Worm (Caenorhabditis elegans) whole organism, L4 larva: ENCODE measurements around the gene adt-1.

Experiments used
- D1046.2 ChIP-seq: fragments of 200-800 bp; sonication (Bioruptor generic); IDR thresholded peaks from 2 replicates; pipeline ENCODE4 v1.3.6; 2022; ENCODE audit warnings: missing genetic modification characterization, missing compliant biosample characterization
- F37D6.2 ChIP-seq: sonication (generic microtip); optimal IDR thresholded peaks from 2 replicates; lab custom pipeline; 2016; ENCODE audit warnings: mild to moderate bottlenecking, missing genetic modification characterization, missing compliant biosample characterization
- F49E8.2 ChIP-seq: sonication (generic microtip); optimal IDR thresholded peaks from 2 replicates; lab custom pipeline; 2016; ENCODE audit warnings: missing compliant biosample characterization, mild to moderate bottlenecking, missing genetic modification characterization, borderline replicate concordance
- T26A8.4 ChIP-seq: fragments of 200-800 bp; sonication (Bioruptor generic); IDR thresholded peaks from 2 replicates; pipeline ENCODE4 v1.3.6; 2022; ENCODE audit warnings: missing genetic modification characterization, missing compliant biosample characterization
- Y105C5A.15 ChIP-seq: fragments of 200-800 bp; sonication (Bioruptor generic); IDR thresholded peaks from 2 replicates; pipeline ENCODE4 v1.3.6; 2022; ENCODE audit warnings: missing genetic modification characterization, missing compliant biosample characterization
- Y48G9A.11 ChIP-seq: fragments of 200-800 bp; sonication (Bioruptor generic); IDR thresholded peaks from 2 replicates; pipeline ENCODE4 v1.3.6; 2022; ENCODE audit warnings: missing genetic modification reagents, missing genetic modification characterization, missing compliant biosample characterization
- Y75B8A.6 ChIP-seq: fragments of 200-800 bp; sonication (Bioruptor generic); IDR thresholded peaks from 2 replicates; pipeline ENCODE4 v1.3.6; 2022; ENCODE audit warnings: missing genetic modification reagents, missing genetic modification characterization, missing compliant biosample characterization
- arid-1 ChIP-seq: fragments of 200-800 bp; sonication (Bioruptor generic); conservative IDR thresholded peaks from 2 replicates; pipeline ENCODE4 v1.3.6; 2022; ENCODE audit warnings: missing genetic modification reagents, missing genetic modification characterization, missing compliant biosample characterization
- ceh-32 ChIP-seq: sonication (generic microtip); optimal IDR thresholded peaks from 2 replicates; lab custom pipeline; 2016; ENCODE audit warnings: mild to moderate bottlenecking, missing genetic modification characterization, missing compliant biosample characterization; ENCODE audit not compliant: poor library complexity
- cey-2 ChIP-seq: sonication (generic microtip); optimal IDR thresholded peaks from 3 replicates; lab custom pipeline; 2017; ENCODE audit warnings: missing genetic modification characterization, mild to moderate bottlenecking, missing compliant biosample characterization, antibody characterized with exemption, borderline replicate concordance; ENCODE audit not compliant: insufficient read depth
- duxl-1 ChIP-seq: sonication (generic microtip); optimal IDR thresholded peaks from 2 replicates; lab custom pipeline; 2016; ENCODE audit warnings: mild to moderate bottlenecking, missing genetic modification characterization, moderate library complexity, missing compliant biosample characterization; ENCODE audit not compliant: poor library complexity
- egl-27 ChIP-seq: sonication (generic microtip); optimal IDR thresholded peaks from 3 replicates; lab custom pipeline; 2017; ENCODE audit warnings: missing biosample characterization, missing genetic modification reagents, missing genetic modification characterization
- fkh-10 ChIP-seq: fragments of 150-350 bp; optimal IDR thresholded peaks from 2 replicates; lab custom pipeline; 2014; ENCODE audit warnings: missing biosample characterization, missing genetic modification reagents, missing genetic modification characterization
- hlh-11 ChIP-seq: fragments of 200-800 bp; sonication (Bioruptor generic); optimal IDR thresholded peaks from 2 replicates; lab custom pipeline; 2018; ENCODE audit warnings: mild to moderate bottlenecking, missing genetic modification characterization, missing compliant biosample characterization
- hmg-1.1 ChIP-seq: fragments of 200-800 bp; sonication (Bioruptor generic); IDR thresholded peaks from 2 replicates; pipeline ENCODE4 v1.3.6; 2022; ENCODE audit warnings: missing genetic modification reagents, missing genetic modification characterization, missing compliant biosample characterization
- jun-1 ChIP-seq: fragments of 150-350 bp; optimal IDR thresholded peaks from 2 replicates; lab custom pipeline; 2014; ENCODE audit warnings: missing biosample characterization, missing genetic modification reagents, missing genetic modification characterization
- lim-7 ChIP-seq: fragments of 200-800 bp; sonication (Bioruptor generic); IDR thresholded peaks from 2 replicates; pipeline ENCODE4 v1.3.6; 2022; ENCODE audit warnings: missing genetic modification characterization, missing compliant biosample characterization
- lin-1 ChIP-seq: fragments of 200-800 bp; sonication (Bioruptor generic); IDR thresholded peaks from 2 replicates; pipeline ENCODE4 v1.3.6; 2022; ENCODE audit warnings: missing genetic modification reagents, missing genetic modification characterization, missing compliant biosample characterization
- lin-15B ChIP-seq: fragments of 150-350 bp; sonication (generic microtip); optimal IDR thresholded peaks from 3 replicates; lab custom pipeline; 2014; ENCODE audit warnings: missing biosample characterization, missing genetic modification characterization
- lin-38 ChIP-seq: fragments of 200-800 bp; sonication (Bioruptor generic); IDR thresholded peaks from 2 replicates; pipeline ENCODE4 v1.3.6; 2022; ENCODE audit warnings: missing genetic modification reagents, missing genetic modification characterization, missing compliant biosample characterization
- lsy-2 ChIP-seq, 2 experiments: fragments of 150-350 bp in 1 of 2; sonication (generic microtip) in 1 of 2; optimal IDR thresholded peaks; 2 replicates each; lab custom pipeline; 2014 to 2017; ENCODE audit warnings: missing biosample characterization in 2 of 2, missing genetic modification characterization in 2 of 2
- madf-5 ChIP-seq, 2 experiments: fragments of 200-800 bp; sonication (Bioruptor generic); IDR thresholded peaks; 2 replicates each; pipeline ENCODE4 v1.3.6; 2022; ENCODE audit warnings: missing compliant biosample characterization in 2 of 2, missing genetic modification characterization in 2 of 2
- mdl-1 ChIP-seq, 2 experiments: fragments of 150-350 bp in 1 of 2; sonication (generic microtip) in 1 of 2; optimal IDR thresholded peaks; 2 replicates each; lab custom pipeline; 2014 to 2017; ENCODE audit warnings: missing biosample characterization in 2 of 2, missing genetic modification characterization in 2 of 2
- mep-1 ChIP-seq: fragments of 150-350 bp; sonication (generic microtip); optimal IDR thresholded peaks from 3 replicates; lab custom pipeline; 2014; ENCODE audit warnings: missing biosample characterization, missing genetic modification characterization
- mes-2 ChIP-seq: sonication (generic microtip); optimal IDR thresholded peaks from 2 replicates; lab custom pipeline; 2016; ENCODE audit warnings: missing genotype, mild to moderate bottlenecking, missing genetic modification characterization, missing compliant biosample characterization; ENCODE audit not compliant: poor library complexity, severe bottlenecking
- mxl-2 ChIP-seq: fragments of 200-800 bp; sonication (Bioruptor generic); conservative IDR thresholded peaks from 2 replicates; pipeline ENCODE4 v1.3.6; 2022; ENCODE audit warnings: missing genetic modification reagents, missing genetic modification characterization, missing compliant biosample characterization
- nhr-10 ChIP-seq: fragments of 150-350 bp; optimal IDR thresholded peaks from 2 replicates; lab custom pipeline; 2014; ENCODE audit warnings: missing biosample characterization, missing genetic modification characterization
- nhr-102 ChIP-seq: sonication (generic microtip); optimal IDR thresholded peaks from 2 replicates; lab custom pipeline; 2016; ENCODE audit warnings: mild to moderate bottlenecking, missing genetic modification characterization, moderate library complexity, missing compliant biosample characterization
- nhr-11 ChIP-seq: fragments of 150-350 bp; optimal IDR thresholded peaks from 2 replicates; lab custom pipeline; 2014; ENCODE audit warnings: missing biosample characterization, missing genetic modification characterization
- nhr-111 ChIP-seq: fragments of 200-800 bp; sonication (Bioruptor generic); optimal IDR thresholded peaks from 2 replicates; lab custom pipeline; 2018; ENCODE audit warnings: mild to moderate bottlenecking, missing genetic modification characterization, missing compliant biosample characterization
- nhr-237 ChIP-seq: sonication (generic microtip); optimal IDR thresholded peaks from 2 replicates; lab custom pipeline; 2017; ENCODE audit warnings: missing biosample characterization, missing genetic modification characterization
- nhr-25 ChIP-seq: sonication (generic microtip); optimal IDR thresholded peaks from 2 replicates; lab custom pipeline; 2017; ENCODE audit warnings: missing genetic modification characterization, mild to moderate bottlenecking, missing compliant biosample characterization, antibody characterized with exemption, moderate library complexity, borderline replicate concordance; ENCODE audit not compliant: insufficient read depth
- nhr-28 ChIP-seq: fragments of 150-350 bp; optimal IDR thresholded peaks from 2 replicates; lab custom pipeline; 2014; ENCODE audit warnings: missing biosample characterization, missing genetic modification characterization
- nhr-42 ChIP-seq: fragments of 200-800 bp; sonication (Bioruptor generic); IDR thresholded peaks from 2 replicates; pipeline ENCODE4 v1.3.6; 2022; ENCODE audit warnings: missing genetic modification characterization, missing compliant biosample characterization
- nhr-77 ChIP-seq: fragments of 150-350 bp; optimal IDR thresholded peaks from 2 replicates; lab custom pipeline; 2014; ENCODE audit warnings: missing biosample characterization, missing genetic modification characterization
- pha-4 ChIP-seq, 2 experiments: fragments of 150-350 bp in 1 of 2; fragments of 200-800 bp in 1 of 2; sonication (Bioruptor generic) in 1 of 2; IDR thresholded peaks in 1 of 2; optimal IDR thresholded peaks in 1 of 2; 2 replicates each; pipeline versions ENCODE4 v1.3.6 to Lab custom; 2014 to 2022; ENCODE audit warnings: missing genetic modification characterization in 2 of 2, missing genetic modification reagents in 2 of 2, missing biosample characterization in 1 of 2, missing compliant biosample characterization in 1 of 2
- php-3 ChIP-seq: fragments of 200-800 bp; sonication (Bioruptor generic); IDR thresholded peaks from 2 replicates; pipeline ENCODE4 v1.3.6; 2022; ENCODE audit warnings: missing genetic modification reagents, missing genetic modification characterization, missing compliant biosample characterization
- pqm-1 ChIP-seq: sonication (generic microtip); optimal IDR thresholded peaks from 2 replicates; lab custom pipeline; 2017; ENCODE audit warnings: missing biosample characterization, missing genetic modification characterization
- saeg-2 ChIP-seq: fragments of 200-800 bp; sonication (Bioruptor generic); IDR thresholded peaks from 2 replicates; pipeline ENCODE4 v1.3.6; 2022; ENCODE audit warnings: missing genetic modification reagents, missing genetic modification characterization, missing compliant biosample characterization
- skn-1 ChIP-seq: fragments of 150-350 bp; optimal IDR thresholded peaks from 2 replicates; lab custom pipeline; 2014; ENCODE audit warnings: missing biosample characterization, missing genetic modification characterization
- snpc-4 ChIP-seq: fragments of 150-350 bp; optimal IDR thresholded peaks from 2 replicates; lab custom pipeline; 2014; ENCODE audit warnings: missing biosample characterization, missing genetic modification characterization
- spr-1 ChIP-seq: sonication (generic microtip); optimal IDR thresholded peaks from 2 replicates; lab custom pipeline; 2016; ENCODE audit warnings: mild to moderate bottlenecking, missing genetic modification characterization, missing compliant biosample characterization
- spr-3 ChIP-seq: fragments of 200-800 bp; sonication (Bioruptor generic); optimal IDR thresholded peaks from 2 replicates; lab custom pipeline; 2018; ENCODE audit warnings: mild to moderate bottlenecking, missing genetic modification characterization, missing compliant biosample characterization
- tag-97 ChIP-seq: fragments of 200-800 bp; sonication (Bioruptor generic); IDR thresholded peaks from 2 replicates; pipeline ENCODE4 v1.3.6; 2022; ENCODE audit warnings: missing genetic modification characterization, missing compliant biosample characterization
- unc-130 ChIP-seq: sonication (generic microtip); optimal IDR thresholded peaks from 2 replicates; lab custom pipeline; 2016; ENCODE audit warnings: missing genetic modification reagents, missing genetic modification characterization, missing compliant biosample characterization
- vab-7 ChIP-seq: fragments of 200-800 bp; sonication (Bioruptor generic); IDR thresholded peaks from 2 replicates; pipeline ENCODE4 v1.3.6; 2022; ENCODE audit warnings: missing genetic modification reagents, missing genetic modification characterization, missing compliant biosample characterization
- zfp-3 ChIP-seq: fragments of 200-800 bp; sonication (Bioruptor generic); conservative IDR thresholded peaks from 2 replicates; pipeline ENCODE4 v1.3.6; 2022; ENCODE audit warnings: missing genetic modification reagents, missing genetic modification characterization, missing compliant biosample characterization
- zip-2 ChIP-seq: fragments of 150-350 bp; optimal IDR thresholded peaks from 2 replicates; lab custom pipeline; 2014; ENCODE audit warnings: missing biosample characterization, missing genetic modification characterization
- ztf-11 ChIP-seq: fragments of 150-350 bp; optimal IDR thresholded peaks from 2 replicates; lab custom pipeline; 2014; ENCODE audit warnings: missing biosample characterization, missing genetic modification characterization
- ztf-7 ChIP-seq: fragments of 150-350 bp; optimal IDR thresholded peaks from 2 replicates; lab custom pipeline; 2014; ENCODE audit warnings: missing biosample characterization, missing genetic modification characterization

The adt-1 gene

ce11 chrX:12664987-12665451, 13.6 kb upstream of the adt-1 start:
- TF ChIP-seq Y105C5A.15 (GFP tag; lab: Robert Waterston, UW) (peak; percentile 97), php-3 (GFP tag; lab: Robert Waterston, UW) (peak; percentile 76), arid-1 (GFP tag; lab: Robert Waterston, UW) (peak; percentile 95), nhr-28 (tag; lab: Kevin White, UChicago) (peak; percentile 45), egl-27 (tag; lab: Kevin White, UChicago) (no peak), zip-2 (peak; percentile 71), lin-38 (GFP tag; lab: Robert Waterston, UW) (peak; percentile 80), nhr-111 (GFP tag; lab: Kevin White, UChicago) (peak; percentile 83), jun-1 (tag; lab: Kevin White, UChicago) (no peak), ztf-11 (tag; lab: Kevin White, UChicago) (no peak), pqm-1 (tag; lab: Kevin White, UChicago) (no peak), mes-2 (tag; lab: Kevin White, UChicago) (peak; percentile 85), lim-7 (GFP tag; lab: Robert Waterston, UW) (peak; percentile 96), pha-4 (GFP tag; IDR thresholded peaks at IDR 0.05; lab: Robert Waterston, UW) (peak; percentile 95), pha-4 (tag; optimal IDR thresholded peaks at IDR 0.05; lab: Kevin White, UChicago) (no peak), nhr-42 (GFP tag; lab: Robert Waterston, UW) (peak; percentile 86), nhr-237 (tag; lab: Kevin White, UChicago) (no peak), spr-3 (GFP tag; lab: Kevin White, UChicago) (peak; percentile 66), zfp-3 (peak; percentile 58; the same call in 1 of the 2 replicates), cey-2 (tag; lab: Kevin White, UChicago) (no peak), Y48G9A.11 (GFP tag; lab: Robert Waterston, UW) (peak; percentile 77), tag-97 (0 out of 2 replicates have a peak, but pooled peaks have one; percentile 45), Y75B8A.6 (peak; percentile 92), mep-1 (tag; lab: Kevin White, UChicago) (peak; percentile 85), nhr-25 (tag; lab: Kevin White, UChicago) (no peak), vab-7 (peak; percentile 95), ceh-32 (tag; lab: Kevin White, UChicago) (no peak), ztf-7 (tag; lab: Kevin White, UChicago) (peak; percentile 54), lsy-2 (tag; optimal IDR thresholded peaks at IDR 0.05; lab: Kevin White, UChicago) (peak in 1 of 2 experiments; percentile 60), mdl-1 (tag; optimal IDR thresholded peaks at IDR 0.05; lab: Kevin White, UChicago) (peak; percentile 44 to 55), F49E8.2 (tag; lab: Kevin White, UChicago) (peak; percentile 28), mxl-2 (GFP tag; lab: Robert Waterston, UW) (peak; percentile 81), lin-15B (no peak), T26A8.4 (GFP tag; lab: Robert Waterston, UW) (peak; percentile 94), unc-130 (GFP tag; lab: Kevin White, UChicago) (peak; percentile 56), D1046.2 (GFP tag; lab: Robert Waterston, UW) (peak; percentile 89), saeg-2 (GFP tag; lab: Robert Waterston, UW) (peak; percentile 77), hmg-1.1 (peak; percentile 96), hlh-11 (tag; lab: Kevin White, UChicago) (peak; percentile 77), fkh-10 (GFP tag; lab: Kevin White, UChicago) (no peak), F37D6.2 (peak; percentile 75), spr-1 (tag; lab: Kevin White, UChicago) (peak; percentile 85), snpc-4 (tag; lab: Kevin White, UChicago) (no peak), duxl-1 (tag; lab: Kevin White, UChicago) (peak; percentile 85), skn-1 (tag; lab: Kevin White, UChicago) (no peak), nhr-11 (tag; lab: Kevin White, UChicago) (peak; percentile 61), lin-1 (GFP tag; lab: Robert Waterston, UW) (peak; percentile 91), nhr-77 (tag; lab: Kevin White, UChicago) (no peak), madf-5 (GFP tag; IDR thresholded peaks at IDR 0.05; lab: Robert Waterston, UW) (peak; percentile 83), nhr-102 (tag; lab: Kevin White, UChicago) (peak; percentile 90), nhr-10 (peak; percentile 1)
